Fruit fly (Drosophila melanogaster): Measurements from ENCODE around the gene TpnC73F.
A peak's percentile ranks its signal among the peaks of the same experiment; 100 is the strongest.

The TpnC73F gene

DNA sequence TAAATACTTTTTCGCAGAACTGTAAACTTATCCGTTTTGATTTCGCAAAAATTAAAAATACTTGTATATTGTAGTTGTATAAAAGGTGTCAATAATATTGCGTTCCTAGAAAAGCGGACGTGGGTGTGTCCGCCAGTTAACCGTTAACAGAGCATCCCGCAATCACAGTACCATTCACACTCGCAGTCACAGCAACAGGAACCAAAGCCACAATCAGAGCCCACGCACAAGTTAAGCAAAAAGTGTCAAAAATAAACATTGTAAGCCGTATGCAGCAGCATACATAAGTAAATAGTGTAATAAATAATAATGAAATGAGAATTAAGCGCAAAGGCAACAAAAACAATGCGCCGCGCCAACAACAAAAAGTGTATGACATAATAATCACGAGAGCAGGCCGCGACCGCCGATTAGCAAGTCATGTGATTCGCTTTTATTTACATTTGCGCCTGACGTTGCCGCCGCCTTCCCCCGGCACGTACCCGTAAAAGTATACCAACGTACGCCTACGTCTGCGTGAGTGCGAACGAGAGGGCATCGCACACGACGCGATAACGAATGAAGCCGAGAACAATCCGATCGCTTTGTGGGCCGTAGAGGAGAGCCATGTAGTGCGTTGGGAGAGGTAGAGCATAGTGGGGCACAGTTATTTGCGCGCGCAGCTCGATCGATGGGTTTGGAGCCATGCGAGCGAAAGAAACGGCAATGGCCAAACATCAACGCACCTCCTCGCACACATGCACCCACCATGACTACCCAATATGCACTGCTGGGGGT, 36.0 kb upstream of the TpnC73F start (continued):
- TF ChIP-seq danr (GFP tag; IDR thresholded peaks at IDR 0.05) (no peak), Gsc (GFP tag; IDR thresholded peaks at IDR 0.05) (no peak), HLH3B (GFP tag; IDR thresholded peaks at IDR 0.05) (peak; percentile 28; the same call in 1 of the 2 replicates), H15 (GFP tag; IDR thresholded peaks at IDR 0.05) (no peak), CG12391 (tag; optimal IDR thresholded peaks at IDR 0.05) (peak; percentile 32), Hr3 (GFP tag; optimal IDR thresholded peaks at IDR 0.05) (no peak), Sox100B (GFP tag; optimal IDR thresholded peaks at IDR 0.05) (peak; percentile 41), Fer1 (GFP tag; optimal IDR thresholded peaks at IDR 0.05) (peak; percentile 67), Nf-YA (GFP tag; IDR thresholded peaks at IDR 0.05) (no peak), rib (GFP tag; IDR thresholded peaks at IDR 0.05) (peak; percentile 93), grn (GFP tag; optimal IDR thresholded peaks at IDR 0.05) (peak; percentile 47), hkb (optimal IDR thresholded peaks at IDR 0.05) (no peak), hkb (GFP tag; IDR thresholded peaks at IDR 0.05) (0 out of 2 replicates have a peak, but pooled peaks have one; percentile 31), Awh (GFP tag; IDR thresholded peaks at IDR 0.05) (0 out of 2 replicates have a peak, but pooled peaks have one; percentile 26), peb (GFP tag; IDR thresholded peaks at IDR 0.05) (no peak), Atf3 (GFP tag; optimal IDR thresholded peaks at IDR 0.05) (no peak), B-H1 (GFP tag; IDR thresholded peaks at IDR 0.05) (no peak; the same call in 2 of the 3 replicates), CG9797 (GFP tag; optimal IDR thresholded peaks at IDR 0.05) (peak; percentile 14), kay (GFP tag; optimal IDR thresholded peaks at IDR 0.05) (no peak), CG7271 (tag; optimal IDR thresholded peaks at IDR 0.05) (no peak), run (tag; optimal IDR thresholded peaks at IDR 0.05) (peak; percentile 32), ash1 (GFP tag; optimal IDR thresholded peaks at IDR 0.05) (peak; percentile 60), al (GFP tag; IDR thresholded peaks at IDR 0.05) (peak; percentile 24; the same call in 1 of the 2 replicates), trh (GFP tag; optimal IDR thresholded peaks at IDR 0.05) (no peak), yki (optimal IDR thresholded peaks at IDR 0.05) (no peak), stwl (tag; optimal IDR thresholded peaks at IDR 0.05) (no peak), pfk (GFP tag; optimal IDR thresholded peaks at IDR 0.05) (peak; percentile 39), Bdp1 (GFP tag; optimal IDR thresholded peaks at IDR 0.05) (no peak), CG12942 (GFP tag; optimal IDR thresholded peaks at IDR 0.05) (peak; percentile 1), CG11093 (GFP tag; IDR thresholded peaks at IDR 0.05) (no peak), CG2875 (GFP tag; optimal IDR thresholded peaks at IDR 0.05) (no peak), CG2120 (GFP tag; optimal IDR thresholded peaks at IDR 0.05) (peak; percentile 49), CG1647 (GFP tag; optimal IDR thresholded peaks at IDR 0.05) (no peak), lmd (GFP tag; IDR thresholded peaks at IDR 0.05) (peak; percentile 36; the same call in 1 of the 2 replicates), CG30403 (GFP tag; optimal IDR thresholded peaks at IDR 0.05) (peak; percentile 48), Antp (GFP tag; optimal IDR thresholded peaks at IDR 0.05) (no peak), Oaz (GFP tag; IDR thresholded peaks at IDR 0.05) (no peak), ken (GFP tag; IDR thresholded peaks at IDR 0.05) (peak; percentile 48; the same call in 1 of the 3 replicates), mam (GFP tag; optimal IDR thresholded peaks at IDR 0.05) (peak; percentile 52), CG17802 (tag; optimal IDR thresholded peaks at IDR 0.05) (no peak), twi (tag; optimal IDR thresholded peaks at IDR 0.05) (peak; percentile 27), Xbp1 (GFP tag; optimal IDR thresholded peaks at IDR 0.05) (no peak), E2f2 (GFP tag; IDR thresholded peaks at IDR 0.05) (no peak; the same call in 1 of the 2 replicates), CG6813 (GFP tag; optimal IDR thresholded peaks at IDR 0.05) (peak; percentile 17), Dip2 (GFP tag; IDR thresholded peaks at IDR 0.05) (no peak), aop (GFP tag; IDR thresholded peaks at IDR 0.05) (no peak), HmgZ (tag; optimal IDR thresholded peaks at IDR 0.05) (peak; percentile 79), Drgx (GFP tag; IDR thresholded peaks at IDR 0.05) (peak; percentile 46; the same call in 1 of the 2 replicates), CG4424 (GFP tag; optimal IDR thresholded peaks at IDR 0.05) (peak; percentile 34), Dp (GFP tag; optimal IDR thresholded peaks at IDR 0.05) (peak; percentile 15), Eip74EF (GFP tag; optimal IDR thresholded peaks at IDR 0.05) (peak in 1 of 2 experiments; percentile 48)
